Worm (Caenorhabditis elegans) whole organism, mixed stage, embryonic: ENCODE data around the gene K02F6.6.
A peak's percentile ranks its signal among the peaks of the same experiment; 100 is the strongest.

Source experiments
- ceh-43 ChIP-seq: fragments of 200-800 bp; sonication (Bioruptor generic); optimal IDR thresholded peaks from 2 replicates; lab custom pipeline; 2018; ENCODE audit warnings: mild to moderate bottlenecking, missing genetic modification characterization, moderate library complexity, missing compliant biosample characterization
- ces-1 ChIP-seq: fragments of 150-350 bp; optimal IDR thresholded peaks from 2 replicates; lab custom pipeline; 2014; ENCODE audit warnings: missing biosample characterization, missing genetic modification reagents, missing genetic modification characterization
- elt-3 ChIP-seq: fragments of 150-350 bp; optimal IDR thresholded peaks from 2 replicates; lab custom pipeline; 2014; ENCODE audit warnings: missing biosample characterization, missing genetic modification characterization
- mab-5 ChIP-seq: fragments of 150-350 bp; optimal IDR thresholded peaks from 2 replicates; lab custom pipeline; 2014; ENCODE audit warnings: missing biosample characterization, missing genetic modification characterization
- mep-1 ChIP-seq: fragments of 150-350 bp; optimal IDR thresholded peaks from 2 replicates; lab custom pipeline; 2017; ENCODE audit warnings: missing biosample characterization, missing genetic modification reagents, missing genetic modification characterization, inconsistent platforms
- nhr-76 ChIP-seq: sonication (generic microtip); optimal IDR thresholded peaks from 2 replicates; lab custom pipeline; 2017; ENCODE audit warnings: missing biosample characterization, missing genetic modification characterization
- sptf-1 ChIP-seq: sonication (generic microtip); optimal IDR thresholded peaks from 2 replicates; lab custom pipeline; 2017; ENCODE audit warnings: mild to moderate bottlenecking, missing genetic modification characterization, moderate library complexity, missing compliant biosample characterization
- ztf-11 ChIP-seq: fragments of 150-350 bp; optimal IDR thresholded peaks from 2 replicates; lab custom pipeline; 2014; ENCODE audit warnings: missing biosample characterization, missing genetic modification characterization

DNA sequence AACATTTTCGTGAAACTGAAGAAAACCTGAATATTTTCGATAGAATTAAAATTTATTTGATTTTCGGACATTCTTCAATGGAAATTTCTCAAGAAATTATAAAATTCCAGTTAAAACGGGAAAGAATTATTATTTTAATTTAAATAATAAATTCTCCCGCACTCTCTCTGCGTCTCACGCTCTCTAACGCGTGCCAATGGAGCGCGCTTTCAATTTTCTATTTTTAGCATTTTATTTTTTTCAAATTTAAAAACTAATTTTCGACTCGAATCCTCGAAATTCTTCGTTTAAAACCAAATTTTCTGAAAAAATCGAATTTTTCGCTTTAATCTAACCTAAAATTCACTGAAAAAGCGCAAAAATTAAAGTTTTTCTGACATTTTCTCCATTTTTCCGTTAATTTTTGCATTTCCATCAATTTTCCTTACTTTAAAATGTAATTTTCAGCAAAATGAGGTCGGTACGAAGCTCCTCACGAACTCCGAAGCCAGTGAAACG lies 26.1 kb upstream of the K02F6.6 start, which contains the start of gene gbas-1:
- TF ChIP-seq ceh-43 (GFP tag; lab: Kevin White, UChicago) = no peak
- no peak for TF ChIP-seq sptf-1 (tag; lab: Kevin White, UChicago)
- no peak for TF ChIP-seq nhr-76 (tag; lab: Kevin White, UChicago)
- TF ChIP-seq ztf-11 (tag; lab: Kevin White, UChicago) = no peak
- no peak for TF ChIP-seq mep-1 (tag; lab: Kevin White, UChicago)
- TF ChIP-seq ces-1 (GFP tag; lab: Kevin White, UChicago) = peak; percentile 34
- no peak for TF ChIP-seq mab-5 (tag; lab: Kevin White, UChicago)
- TF ChIP-seq elt-3 (tag; lab: Kevin White, UChicago) = no peak
